Worm (Caenorhabditis elegans): ENCODE data around the gene hum-8.

The hum-8 gene

DNA sequence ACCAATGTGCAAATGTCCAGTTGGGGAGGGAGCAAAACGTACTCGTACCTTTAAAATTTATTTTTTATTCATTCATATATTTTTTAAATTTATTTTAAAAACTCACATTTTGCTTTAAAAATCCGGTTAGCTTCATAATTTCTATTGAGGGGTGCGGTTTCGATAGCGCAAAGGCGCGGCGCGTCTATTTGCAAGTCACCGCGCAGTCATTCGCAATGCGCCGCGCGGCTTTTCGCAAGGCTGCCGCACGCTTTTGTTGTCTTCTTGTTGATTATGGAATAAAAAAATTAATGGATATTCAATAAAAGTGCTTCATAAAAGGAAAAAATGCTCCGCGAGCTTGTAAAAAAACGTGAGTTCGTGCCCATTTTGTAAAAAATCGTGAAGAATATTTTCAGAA is 50.1 kb downstream of the hum-8 start, which contains the start of the genes ears-2 and uncp-18:
Gene ears-2, minus strand, starts transcription at position 190 of the 400 bp plus-strand sequence.
Gene uncp-18, plus strand, starts transcription at position 282 of the 400 bp plus-strand sequence.
- peak; percentile 99 for TF ChIP-seq ref-2 (tag; optimal IDR thresholded peaks at IDR 0.05)
- peak; percentile 99 for TF ChIP-seq pat-9 (tag; optimal IDR thresholded peaks at IDR 0.05)
- TF ChIP-seq ceh-14 (tag; optimal IDR thresholded peaks at IDR 0.05), result peak; percentile 99
- peak; percentile 69 for TF ChIP-seq ceh-22 (tag; optimal IDR thresholded peaks at IDR 0.05)
- peak; percentile 89 for TF ChIP-seq fkh-10 (GFP tag; optimal IDR thresholded peaks at IDR 0.05)
- peak; percentile 83 for TF ChIP-seq nhr-232 (tag; optimal IDR thresholded peaks at IDR 0.05)
- TF ChIP-seq mec-3 (tag; optimal IDR thresholded peaks at IDR 0.05; ENCODE audit: borderline replicate concordance), result peak; percentile 93
- peak; percentile 98 for TF ChIP-seq ttx-3 (tag; optimal IDR thresholded peaks at IDR 0.05)
- TF ChIP-seq sdc-2 (tag; optimal IDR thresholded peaks at IDR 0.05), result peak; percentile 84
- TF ChIP-seq ceh-18 (tag; optimal IDR thresholded peaks at IDR 0.05), result peak; percentile 93
- TF ChIP-seq ceh-34 (tag; optimal IDR thresholded peaks at IDR 0.05), result peak; percentile 99
- peak; percentile 99 for TF ChIP-seq rnt-1 (tag; optimal IDR thresholded peaks at IDR 0.05)
- TF ChIP-seq sox-4 (tag; optimal IDR thresholded peaks at IDR 0.05), result peak; percentile 98
- peak; percentile 93 for TF ChIP-seq syd-9 (tag; optimal IDR thresholded peaks at IDR 0.05)
- TF ChIP-seq npax-4 (tag; optimal IDR thresholded peaks at IDR 0.05), result peak; percentile 96
- peak; percentile 93 for TF ChIP-seq unc-3 (GFP tag; conservative IDR thresholded peaks at IDR 0.05)
- TF ChIP-seq unc-3 (tag; optimal IDR thresholded peaks at IDR 0.05), result peak; percentile 97
- TF ChIP-seq hlh-6 (tag; optimal IDR thresholded peaks at IDR 0.05), result peak; percentile 92
- TF ChIP-seq ceh-2 (tag; optimal IDR thresholded peaks at IDR 0.05), result peak; percentile 99
- peak; percentile 95 for TF ChIP-seq ceh-24 (tag; optimal IDR thresholded peaks at IDR 0.05)
- TF ChIP-seq gmeb-2 (tag; optimal IDR thresholded peaks at IDR 0.05), result peak; percentile 97
- TF ChIP-seq C08G9.2 (tag; optimal IDR thresholded peaks at IDR 0.05), result peak; percentile 97
- peak; percentile 99 for TF ChIP-seq ahr-1 (tag; optimal IDR thresholded peaks at IDR 0.05)
- peak; percentile 58 for TF ChIP-seq dve-1 (tag; optimal IDR thresholded peaks at IDR 0.05)
- TF ChIP-seq ceh-19 (GFP tag; optimal IDR thresholded peaks at IDR 0.05), result peak; percentile 98
- peak; percentile 97 for TF ChIP-seq hlh-13 (GFP tag; optimal IDR thresholded peaks at IDR 0.05)
- peak; percentile 99 for TF ChIP-seq lim-6 (tag; optimal IDR thresholded peaks at IDR 0.05)
- peak; percentile 99 for TF ChIP-seq ztf-16 (tag; optimal IDR thresholded peaks at IDR 0.05)
- peak; percentile 2 for TF ChIP-seq nhr-11 (tag; optimal IDR thresholded peaks at IDR 0.05)
- peak; percentile 100 for TF ChIP-seq tbx-2 (tag; optimal IDR thresholded peaks at IDR 0.05)
- TF ChIP-seq unc-55 (GFP tag; optimal IDR thresholded peaks at IDR 0.05), result no peak
- peak; percentile 98 for TF ChIP-seq K02D7.2 (tag; optimal IDR thresholded peaks at IDR 0.05)
- peak; percentile 99 for TF ChIP-seq hlh-8 (tag; optimal IDR thresholded peaks at IDR 0.05)
- TF ChIP-seq ceh-48 (tag; optimal IDR thresholded peaks at IDR 0.05), result peak; percentile 99
- peak; percentile 97 for TF ChIP-seq K09A11.1 (tag; optimal IDR thresholded peaks at IDR 0.05; ENCODE audit: insufficient read depth)
- TF ChIP-seq madf-2 (tag; optimal IDR thresholded peaks at IDR 0.05), result peak; percentile 96
- peak; percentile 90 for TF ChIP-seq fkh-6 (tag; optimal IDR thresholded peaks at IDR 0.05)
- TF ChIP-seq pqm-1 (tag; optimal IDR thresholded peaks at IDR 0.05), result peak; percentile 97
- peak; percentile 88 for TF ChIP-seq odd-2 (tag; optimal IDR thresholded peaks at IDR 0.05)
- no peak for TF ChIP-seq pha-4 (tag; optimal IDR thresholded peaks at IDR 0.05)
- peak; percentile 98 for TF ChIP-seq eyg-1 (tag; optimal IDR thresholded peaks at IDR 0.05)
- TF ChIP-seq ets-4 (tag; optimal IDR thresholded peaks at IDR 0.05), result peak; percentile 98
- TF ChIP-seq tbx-7 (tag; optimal IDR thresholded peaks at IDR 0.05), result peak; percentile 86
- TF ChIP-seq C38D4.7 (GFP tag; optimal IDR thresholded peaks at IDR 0.05), result peak; percentile 95
- peak; percentile 99 for TF ChIP-seq fax-1 (tag; optimal IDR thresholded peaks at IDR 0.05)
- TF ChIP-seq unc-86 (tag; optimal IDR thresholded peaks at IDR 0.05), result peak; percentile 99
- TF ChIP-seq elt-2 (tag; optimal IDR thresholded peaks at IDR 0.05), result peak; percentile 100
- TF ChIP-seq ceh-30 (tag; optimal IDR thresholded peaks at IDR 0.05), result peak; percentile 69
- peak; percentile 97 for TF ChIP-seq zip-5 (tag; optimal IDR thresholded peaks at IDR 0.05)
- TF ChIP-seq T23F11.4 (GFP tag; optimal IDR thresholded peaks at IDR 0.05), result peak; percentile 95
- TF ChIP-seq F13H6.1 (tag; optimal IDR thresholded peaks at IDR 0.05), result peak; percentile 98
- peak; percentile 96 for TF ChIP-seq pha-2 (tag; optimal IDR thresholded peaks at IDR 0.05)
- TF ChIP-seq nfya-1 (tag; optimal IDR thresholded peaks at IDR 0.05), result peak; percentile 93

All from whole organism, late embryonic.